Worm (Caenorhabditis elegans) whole organism, young adult: Measurements from ENCODE around the gene B0454.26.

ENCODE experiments used
- B0019.2 ChIP-seq: fragments of 200-800 bp; sonication (Bioruptor generic); conservative IDR thresholded peaks from 2 replicates; pipeline ENCODE4 v1.3.6; 2022; ENCODE audit warnings: missing genetic modification reagents, missing genetic modification characterization, missing compliant biosample characterization
- B0035.1 ChIP-seq: sonication (generic microtip); optimal IDR thresholded peaks from 2 replicates; lab custom pipeline; 2016; ENCODE audit warnings: missing genetic modification characterization, mild to moderate bottlenecking, missing compliant biosample characterization, missing genotype, missing genetic modification reagents
- B0261.1 ChIP-seq: sonication (generic microtip); optimal IDR thresholded peaks from 2 replicates; lab custom pipeline; 2016; ENCODE audit warnings: mild to moderate bottlenecking, missing genetic modification characterization, moderate library complexity, missing compliant biosample characterization
- B0336.3 ChIP-seq: fragments of 200-800 bp; sonication (Bioruptor generic); IDR thresholded peaks from 2 replicates; pipeline ENCODE4 v1.3.6; 2022; ENCODE audit warnings: missing genetic modification characterization, missing compliant biosample characterization
- C17E4.6 ChIP-seq: fragments of 200-800 bp; sonication (Bioruptor generic); IDR thresholded peaks from 2 replicates; pipeline ENCODE4 v1.3.6; 2022; ENCODE audit warnings: missing genetic modification reagents, missing genetic modification characterization, missing compliant biosample characterization
- D2030.7 ChIP-seq: fragments of 200-800 bp; sonication (Bioruptor generic); IDR thresholded peaks from 2 replicates; pipeline ENCODE4 v1.3.6; 2022; ENCODE audit warnings: missing genetic modification reagents, missing genetic modification characterization, missing compliant biosample characterization
- F23B12.7 ChIP-seq: sonication (generic microtip); optimal IDR thresholded peaks from 2 replicates; lab custom pipeline; 2017; ENCODE audit warnings: missing genetic modification characterization, mild to moderate bottlenecking, missing compliant biosample characterization, antibody characterized with exemption, moderate library complexity; ENCODE audit not compliant: insufficient read depth
- F33H1.4 ChIP-seq: fragments of 200-800 bp; sonication (Bioruptor generic); IDR thresholded peaks from 2 replicates; pipeline ENCODE4 v1.3.6; 2022; ENCODE audit warnings: missing genetic modification reagents, missing genetic modification characterization, missing compliant biosample characterization
- F37B4.10 ChIP-seq: fragments of 200-800 bp; sonication (Bioruptor generic); IDR thresholded peaks from 2 replicates; pipeline ENCODE4 v1.3.6; 2022; ENCODE audit warnings: missing genetic modification characterization, missing compliant biosample characterization
- F49E8.2 ChIP-seq: sonication (generic microtip); optimal IDR thresholded peaks from 3 replicates; lab custom pipeline; 2017; ENCODE audit warnings: missing genetic modification characterization, mild to moderate bottlenecking, missing compliant biosample characterization, antibody characterized with exemption, moderate library complexity; ENCODE audit not compliant: insufficient read depth
- F55B11.4 ChIP-seq: sonication (generic microtip); optimal IDR thresholded peaks from 2 replicates; lab custom pipeline; 2016; ENCODE audit warnings: missing compliant biosample characterization, missing genetic modification characterization, borderline replicate concordance; ENCODE audit not compliant: insufficient read depth
- F57C9.4 ChIP-seq: sonication (generic microtip); optimal IDR thresholded peaks from 2 replicates; lab custom pipeline; 2017; ENCODE audit warnings: mild to moderate bottlenecking, missing genetic modification characterization, missing compliant biosample characterization
- K11D2.4 ChIP-seq: fragments of 200-800 bp; sonication (Bioruptor generic); IDR thresholded peaks from 2 replicates; pipeline ENCODE4 v1.3.6; 2022; ENCODE audit warnings: missing genetic modification reagents, missing genetic modification characterization, missing compliant biosample characterization
- aptf-2 ChIP-seq: fragments of 200-800 bp; sonication (Bioruptor generic); conservative IDR thresholded peaks from 2 replicates; pipeline ENCODE4 v1.3.6; 2022; ENCODE audit warnings: missing genetic modification reagents, missing genetic modification characterization, missing compliant biosample characterization
- aptf-3 ChIP-seq: fragments of 200-800 bp; sonication (Bioruptor generic); IDR thresholded peaks from 2 replicates; pipeline ENCODE4 v1.3.6; 2022; ENCODE audit warnings: missing genetic modification characterization, missing compliant biosample characterization
- atf-7 ChIP-seq: sonication (generic microtip); optimal IDR thresholded peaks from 2 replicates; lab custom pipeline; 2017; ENCODE audit warnings: mild to moderate bottlenecking, missing genetic modification characterization, missing compliant biosample characterization
- athp-1 ChIP-seq: sonication (generic microtip); optimal IDR thresholded peaks from 2 replicates; lab custom pipeline; 2017; ENCODE audit warnings: mild to moderate bottlenecking, missing genetic modification characterization, missing compliant biosample characterization
- attf-3 ChIP-seq: fragments of 200-800 bp; sonication (Bioruptor generic); conservative IDR thresholded peaks from 2 replicates; pipeline ENCODE4 v1.3.6; 2022; ENCODE audit warnings: missing genetic modification reagents, missing genetic modification characterization, missing compliant biosample characterization
- attf-5 ChIP-seq: fragments of 200-800 bp; sonication (Bioruptor generic); optimal IDR thresholded peaks from 2 replicates; lab custom pipeline; 2018; ENCODE audit warnings: mild to moderate bottlenecking, missing genetic modification characterization, missing compliant biosample characterization
- attf-6 ChIP-seq: fragments of 200-800 bp; sonication (Bioruptor generic); IDR thresholded peaks from 2 replicates; pipeline ENCODE4 v1.3.6; 2022; ENCODE audit warnings: missing genetic modification reagents, missing genetic modification characterization, missing compliant biosample characterization
- cebp-2 ChIP-seq: fragments of 200-800 bp; sonication (Bioruptor generic); IDR thresholded peaks from 2 replicates; pipeline ENCODE4 v1.3.6; 2022; ENCODE audit warnings: missing genetic modification characterization, missing compliant biosample characterization
- ceh-27 ChIP-seq: fragments of 200-800 bp; sonication (Bioruptor generic); optimal IDR thresholded peaks from 2 replicates; lab custom pipeline; 2018; ENCODE audit warnings: mild to moderate bottlenecking, missing genetic modification characterization, moderate library complexity, missing compliant biosample characterization
- ceh-40 ChIP-seq: fragments of 200-800 bp; sonication (Bioruptor generic); IDR thresholded peaks from 2 replicates; pipeline ENCODE4 v1.3.6; 2022; ENCODE audit warnings: missing genetic modification characterization, missing compliant biosample characterization
- ceh-79 ChIP-seq: sonication (generic microtip); optimal IDR thresholded peaks from 2 replicates; lab custom pipeline; 2017; ENCODE audit warnings: mild to moderate bottlenecking, missing genetic modification characterization, missing compliant biosample characterization
- dox-1 ChIP-seq: fragments of 200-800 bp; sonication (Bioruptor generic); IDR thresholded peaks from 2 replicates; pipeline ENCODE4 v1.3.6; 2022; ENCODE audit warnings: missing genetic modification reagents, missing genetic modification characterization, missing compliant biosample characterization
- dpl-1 ChIP-seq: fragments of 150-350 bp; optimal IDR thresholded peaks from 2 replicates; lab custom pipeline; 2014; ENCODE audit warnings: missing biosample characterization, missing genetic modification reagents, missing genetic modification characterization
- egl-44 ChIP-seq: fragments of 200-800 bp; sonication (Bioruptor generic); IDR thresholded peaks from 2 replicates; pipeline ENCODE4 v1.3.6; 2022; ENCODE audit warnings: missing genetic modification reagents, missing genetic modification characterization, missing compliant biosample characterization
- egrh-3 ChIP-seq: fragments of 200-800 bp; sonication (Bioruptor generic); IDR thresholded peaks from 2 replicates; pipeline ENCODE4 v1.3.6; 2022; ENCODE audit warnings: missing genetic modification reagents, missing genetic modification characterization, missing compliant biosample characterization
- ets-4 ChIP-seq: fragments of 200-800 bp; sonication (Bioruptor generic); optimal IDR thresholded peaks from 2 replicates; lab custom pipeline; 2018; ENCODE audit warnings: mild to moderate bottlenecking, missing genetic modification characterization, missing compliant biosample characterization
- gei-17 ChIP-seq: fragments of 200-800 bp; sonication (Bioruptor generic); optimal IDR thresholded peaks from 2 replicates; lab custom pipeline; 2018; ENCODE audit warnings: mild to moderate bottlenecking, missing genetic modification characterization, missing compliant biosample characterization
- him-1 ChIP-seq: sonication (generic microtip); optimal IDR thresholded peaks from 2 replicates; lab custom pipeline; 2016; ENCODE audit warnings: missing genotype, missing genetic modification reagents, missing genetic modification characterization, missing compliant biosample characterization
- hlh-26 ChIP-seq: fragments of 200-800 bp; sonication (Bioruptor generic); conservative IDR thresholded peaks from 2 replicates; pipeline ENCODE4 v1.3.6; 2022; ENCODE audit warnings: missing genetic modification reagents, missing genetic modification characterization, missing compliant biosample characterization
- hrde-1 ChIP-seq: sonication (generic microtip); optimal IDR thresholded peaks from 2 replicates; lab custom pipeline; 2016; ENCODE audit warnings: missing genetic modification characterization, mild to moderate bottlenecking, missing compliant biosample characterization, moderate library complexity, missing genotype, missing genetic modification reagents, borderline replicate concordance
- hsf-1 ChIP-seq: fragments of 200-800 bp; sonication (Bioruptor generic); IDR thresholded peaks from 2 replicates; pipeline ENCODE4 v1.3.6; 2022; ENCODE audit warnings: missing genetic modification reagents, missing genetic modification characterization, missing compliant biosample characterization
- lag-1 ChIP-seq: fragments of 200-800 bp; sonication (Bioruptor generic); IDR thresholded peaks from 2 replicates; pipeline ENCODE4 v1.3.6; 2022; ENCODE audit warnings: missing genetic modification reagents, missing genetic modification characterization, missing compliant biosample characterization
- lin-40 ChIP-seq: sonication (generic microtip); optimal IDR thresholded peaks from 2 replicates; lab custom pipeline; 2016; ENCODE audit warnings: missing genetic modification characterization, mild to moderate bottlenecking, missing compliant biosample characterization, missing genotype, missing genetic modification reagents
- lsl-1 ChIP-seq: fragments of 200-800 bp; sonication (Bioruptor generic); optimal IDR thresholded peaks from 2 replicates; lab custom pipeline; 2018; ENCODE audit warnings: mild to moderate bottlenecking, missing genetic modification characterization, moderate library complexity, missing compliant biosample characterization
- madf-10 ChIP-seq: sonication (generic microtip); optimal IDR thresholded peaks from 2 replicates; lab custom pipeline; 2016; ENCODE audit warnings: mild to moderate bottlenecking, missing genetic modification characterization, missing compliant biosample characterization
- mxl-1 ChIP-seq: sonication (generic microtip); optimal IDR thresholded peaks from 2 replicates; lab custom pipeline; 2016; ENCODE audit warnings: missing genetic modification characterization, missing compliant biosample characterization
- nfya-2 ChIP-seq: fragments of 200-800 bp; sonication (Bioruptor generic); IDR thresholded peaks from 2 replicates; pipeline ENCODE4 v1.3.6; 2022; ENCODE audit warnings: missing genetic modification reagents, missing genetic modification characterization, missing compliant biosample characterization
- nhr-27 ChIP-seq: fragments of 200-800 bp; sonication (Bioruptor generic); optimal IDR thresholded peaks from 2 replicates; lab custom pipeline; 2018; ENCODE audit warnings: mild to moderate bottlenecking, missing genetic modification characterization, moderate library complexity, missing compliant biosample characterization
- nhr-80 ChIP-seq: sonication (generic microtip); optimal IDR thresholded peaks from 2 replicates; lab custom pipeline; 2016; ENCODE audit warnings: missing genetic modification characterization, missing compliant biosample characterization
- rec-8 ChIP-seq, 2 experiments: sonication (generic microtip); optimal IDR thresholded peaks; 2 replicates each; lab custom pipeline; 2016; ENCODE audit warnings: mild to moderate bottlenecking in 2 of 2, missing genetic modification characterization in 2 of 2, missing genetic modification reagents in 2 of 2, missing genotype in 2 of 2, missing biosample characterization in 1 of 2, missing compliant biosample characterization in 1 of 2, moderate library complexity in 1 of 2
- snpc-1.1 ChIP-seq: sonication (generic microtip); optimal IDR thresholded peaks from 2 replicates; lab custom pipeline; 2017; ENCODE audit warnings: missing genetic modification characterization, mild to moderate bottlenecking, missing compliant biosample characterization, antibody characterized with exemption, moderate library complexity, missing genotype, missing genetic modification reagents; ENCODE audit not compliant: insufficient read depth
- unc-62 ChIP-seq: fragments of 150-350 bp; optimal IDR thresholded peaks from 2 replicates; lab custom pipeline; 2014; ENCODE audit warnings: missing biosample characterization, missing genetic modification reagents, missing genetic modification characterization
- zfh-2 ChIP-seq: fragments of 200-800 bp; sonication (Bioruptor generic); conservative IDR thresholded peaks from 2 replicates; pipeline ENCODE4 v1.3.6; 2022; ENCODE audit warnings: missing genetic modification reagents, missing genetic modification characterization, missing compliant biosample characterization
- ztf-3 ChIP-seq: fragments of 200-800 bp; sonication (Bioruptor generic); optimal IDR thresholded peaks from 2 replicates; lab custom pipeline; 2018; ENCODE audit warnings: mild to moderate bottlenecking, missing genetic modification characterization, missing compliant biosample characterization
- ztf-6 ChIP-seq: fragments of 200-800 bp; sonication (Bioruptor generic); IDR thresholded peaks from 2 replicates; pipeline ENCODE4 v1.3.6; 2022; ENCODE audit warnings: missing genetic modification reagents, missing genetic modification characterization, missing compliant biosample characterization

The B0454.26 gene

DNA sequence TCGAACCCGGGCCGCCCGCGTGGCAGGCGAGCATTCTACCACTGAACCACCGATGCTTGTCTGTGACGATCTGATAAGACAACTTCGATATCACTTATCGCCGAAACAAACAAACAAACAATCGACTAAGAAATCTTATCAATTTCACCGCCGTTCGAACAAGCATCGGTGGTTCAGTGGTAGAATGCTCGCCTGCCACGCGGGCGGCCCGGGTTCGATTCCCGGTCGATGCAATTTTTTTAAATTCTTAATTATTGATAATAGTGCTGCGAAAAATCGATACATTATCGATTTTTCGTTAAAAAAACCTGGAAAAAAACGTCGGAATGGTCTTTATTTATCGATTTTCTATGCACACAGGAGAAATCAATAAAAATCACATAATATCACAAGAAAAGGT, 23.9 kb upstream of the B0454.26 start (continued):
- TF ChIP-seq gei-17 (GFP tag; lab: Kevin White, UChicago) (no peak), D2030.7 (peak; percentile 78), egrh-3 (0 out of 2 replicates have a peak, but pooled peaks have one; percentile 5), ceh-40 (no peak), nfya-2 (GFP tag; lab: Robert Waterston, UW) (no peak), athp-1 (tag; lab: Kevin White, UChicago) (no peak), ets-4 (GFP tag; lab: Kevin White, UChicago) (no peak), B0035.1 (tag; lab: Kevin White, UChicago) (no peak), attf-6 (GFP tag; lab: Robert Waterston, UW) (no peak; the same call in none of the 2 replicates), ztf-6 (GFP tag; lab: Robert Waterston, UW) (0 out of 2 replicates have a peak, but pooled peaks have one; percentile 21), unc-62 (GFP tag; lab: Kevin White, UChicago) (no peak), C17E4.6 (GFP tag; lab: Robert Waterston, UW) (no peak), F33H1.4 (GFP tag; lab: Robert Waterston, UW) (peak; percentile 56), hrde-1 (tag; lab: Kevin White, UChicago) (peak; percentile 66), cebp-2 (GFP tag; lab: Robert Waterston, UW) (no peak), hsf-1 (GFP tag; lab: Robert Waterston, UW) (no peak), ceh-79 (tag; lab: Kevin White, UChicago) (no peak), mxl-1 (tag; lab: Kevin White, UChicago) (no peak), ceh-27 (GFP tag; lab: Kevin White, UChicago) (no peak), egl-44 (no peak), hlh-26 (no peak), F23B12.7 (tag; lab: Kevin White, UChicago) (peak; percentile 70), nhr-80 (tag; lab: Kevin White, UChicago) (peak; percentile 12), B0261.1 (peak; percentile 94), K11D2.4 (0 out of 2 replicates have a peak, but pooled peaks have one; percentile 33), lag-1 (no peak), lin-40 (tag; lab: Kevin White, UChicago) (peak; percentile 48), aptf-3 (GFP tag; lab: Robert Waterston, UW) (no peak), attf-5 (GFP tag; lab: Kevin White, UChicago) (no peak), atf-7 (tag; lab: Kevin White, UChicago) (no peak), aptf-2 (GFP tag; lab: Robert Waterston, UW) (no peak), dpl-1 (GFP tag; lab: Kevin White, UChicago) (peak; percentile 4), ztf-3 (no peak), B0019.2 (GFP tag; lab: Robert Waterston, UW) (no peak), rec-8 (tag; optimal IDR thresholded peaks at IDR 0.05; lab: Kevin White, UChicago) (no peak), nhr-27 (tag; lab: Kevin White, UChicago) (no peak), madf-10 (tag; lab: Kevin White, UChicago) (peak; percentile 54), F55B11.4 (tag; lab: Kevin White, UChicago) (no peak), F49E8.2 (peak; percentile 18), F37B4.10 (GFP tag; lab: Robert Waterston, UW) (no peak), him-1 (no peak), snpc-1.1 (tag; lab: Kevin White, UChicago) (peak; percentile 48), B0336.3 (GFP tag; lab: Robert Waterston, UW) (peak; percentile 45; the same call in 1 of the 2 replicates), attf-3 (GFP tag; lab: Robert Waterston, UW) (no peak), zfh-2 (GFP tag; lab: Robert Waterston, UW) (no peak), F57C9.4 (no peak), dox-1 (GFP tag; lab: Robert Waterston, UW) (no peak), lsl-1 (GFP tag; lab: Kevin White, UChicago) (peak; percentile 46)
